Worm (Caenorhabditis elegans) whole organism, young adult: ENCODE data around the gene tth-1.
"Not testable (repeated sequence)": the region's sequence is repeated elsewhere in the genome, so short reads cannot be mapped to it uniquely, and the experiment has no call there.

Source experiments
- F33H1.4 ChIP-seq: fragments of 200-800 bp; sonication (Bioruptor generic); IDR thresholded peaks from 2 replicates; pipeline ENCODE4 v1.3.6; 2022; ENCODE audit warnings: missing genetic modification reagents, missing genetic modification characterization, missing compliant biosample characterization
- F55B11.4 ChIP-seq: sonication (generic microtip); optimal IDR thresholded peaks from 2 replicates; lab custom pipeline; 2016; ENCODE audit warnings: missing compliant biosample characterization, missing genetic modification characterization, borderline replicate concordance; ENCODE audit not compliant: insufficient read depth
- F57C9.4 ChIP-seq: sonication (generic microtip); optimal IDR thresholded peaks from 2 replicates; lab custom pipeline; 2017; ENCODE audit warnings: mild to moderate bottlenecking, missing genetic modification characterization, missing compliant biosample characterization
- T26A5.8 ChIP-seq: sonication (generic microtip); optimal IDR thresholded peaks from 2 replicates; lab custom pipeline; 2016; ENCODE audit warnings: missing genetic modification characterization, missing compliant biosample characterization
- Y53F4B.3 ChIP-seq: fragments of 200-800 bp; sonication (Bioruptor generic); IDR thresholded peaks from 2 replicates; pipeline ENCODE4 v1.3.6; 2022; ENCODE audit warnings: missing genetic modification reagents, missing genetic modification characterization, missing compliant biosample characterization
- Y67H2A.10 ChIP-seq: fragments of 200-800 bp; sonication (Bioruptor generic); conservative IDR thresholded peaks from 2 replicates; pipeline ENCODE4 v1.3.6; 2022; ENCODE audit warnings: missing genetic modification reagents, missing genetic modification characterization, missing compliant biosample characterization
- Y79H2A.3 ChIP-seq: fragments of 200-800 bp; sonication (Bioruptor generic); conservative IDR thresholded peaks from 2 replicates; pipeline ENCODE4 v1.3.6; 2022; ENCODE audit warnings: missing genetic modification reagents, missing genetic modification characterization, missing compliant biosample characterization
- ZK185.1 ChIP-seq: sonication (generic microtip); optimal IDR thresholded peaks from 2 replicates; lab custom pipeline; 2016; ENCODE audit warnings: mild to moderate bottlenecking, missing genetic modification characterization, missing compliant biosample characterization; ENCODE audit not compliant: poor library complexity, severe bottlenecking
- ama-1 ChIP-seq, 3 experiments: fragments of 150-350 bp in 1 of 3; sonication (generic microtip) in 2 of 3; optimal IDR thresholded peaks; 2 replicates each; lab custom pipeline; 2014 to 2018; ENCODE audit warnings: missing biosample characterization in 2 of 3, missing genetic modification characterization in 2 of 3, missing genetic modification reagents in 2 of 3
- atf-7 ChIP-seq: sonication (generic microtip); optimal IDR thresholded peaks from 2 replicates; lab custom pipeline; 2017; ENCODE audit warnings: mild to moderate bottlenecking, missing genetic modification characterization, missing compliant biosample characterization
- athp-1 ChIP-seq: sonication (generic microtip); optimal IDR thresholded peaks from 2 replicates; lab custom pipeline; 2017; ENCODE audit warnings: mild to moderate bottlenecking, missing genetic modification characterization, missing compliant biosample characterization
- attf-3 ChIP-seq: fragments of 200-800 bp; sonication (Bioruptor generic); conservative IDR thresholded peaks from 2 replicates; pipeline ENCODE4 v1.3.6; 2022; ENCODE audit warnings: missing genetic modification reagents, missing genetic modification characterization, missing compliant biosample characterization
- attf-6 ChIP-seq: fragments of 200-800 bp; sonication (Bioruptor generic); IDR thresholded peaks from 2 replicates; pipeline ENCODE4 v1.3.6; 2022; ENCODE audit warnings: missing genetic modification reagents, missing genetic modification characterization, missing compliant biosample characterization
- ceh-27 ChIP-seq: fragments of 200-800 bp; sonication (Bioruptor generic); optimal IDR thresholded peaks from 2 replicates; lab custom pipeline; 2018; ENCODE audit warnings: mild to moderate bottlenecking, missing genetic modification characterization, moderate library complexity, missing compliant biosample characterization
- dpff-1 ChIP-seq: sonication (generic microtip); optimal IDR thresholded peaks from 2 replicates; lab custom pipeline; 2017; ENCODE audit warnings: mild to moderate bottlenecking, missing genetic modification characterization, missing compliant biosample characterization
- efl-1 ChIP-seq: fragments of 150-350 bp; optimal IDR thresholded peaks from 2 replicates; lab custom pipeline; 2014; ENCODE audit warnings: missing biosample characterization, missing genetic modification reagents, missing genetic modification characterization
- egl-18 ChIP-seq: fragments of 200-800 bp; sonication (Bioruptor generic); IDR thresholded peaks from 2 replicates; pipeline ENCODE4 v1.3.6; 2022; ENCODE audit warnings: missing genetic modification reagents, missing genetic modification characterization, missing compliant biosample characterization
- ekl-4 ChIP-seq: fragments of 200-800 bp; sonication (Bioruptor generic); IDR thresholded peaks from 2 replicates; pipeline ENCODE4 v1.3.6; 2022; ENCODE audit warnings: missing genetic modification reagents, missing genetic modification characterization, missing compliant biosample characterization
- fkh-3 ChIP-seq: sonication (generic microtip); optimal IDR thresholded peaks from 2 replicates; lab custom pipeline; 2016; ENCODE audit warnings: mild to moderate bottlenecking, missing genetic modification characterization, missing compliant biosample characterization
- hmg-20 ChIP-seq: fragments of 200-800 bp; sonication (Bioruptor generic); IDR thresholded peaks from 2 replicates; pipeline ENCODE4 v1.3.6; 2022; ENCODE audit warnings: missing genetic modification reagents, missing genetic modification characterization, missing compliant biosample characterization
- hrde-1 ChIP-seq: sonication (generic microtip); optimal IDR thresholded peaks from 2 replicates; lab custom pipeline; 2016; ENCODE audit warnings: missing genetic modification characterization, mild to moderate bottlenecking, missing compliant biosample characterization, moderate library complexity, missing genotype, missing genetic modification reagents, borderline replicate concordance
- lin-35 ChIP-seq, 3 experiments: fragments of 150-350 bp in 2 of 3; sonication (generic microtip) in 1 of 3; optimal IDR thresholded peaks; 2 replicates each; lab custom pipeline; 2014 to 2018; ENCODE audit warnings: missing biosample characterization in 3 of 3, missing genetic modification characterization in 3 of 3, missing genetic modification reagents in 3 of 3
- lir-1 ChIP-seq: fragments of 200-800 bp; sonication (Bioruptor generic); conservative IDR thresholded peaks from 2 replicates; pipeline ENCODE4 v1.3.6; 2022; ENCODE audit warnings: missing genetic modification reagents, missing genetic modification characterization, missing compliant biosample characterization
- madf-3 ChIP-seq: fragments of 200-800 bp; sonication (Bioruptor generic); IDR thresholded peaks from 2 replicates; pipeline ENCODE4 v1.3.6; 2022; ENCODE audit warnings: missing genetic modification reagents, missing genetic modification characterization, missing compliant biosample characterization
- mel-28 ChIP-seq: sonication (generic microtip); optimal IDR thresholded peaks from 2 replicates; lab custom pipeline; 2016; ENCODE audit warnings: borderline replicate concordance, mild to moderate bottlenecking, missing genetic modification characterization, missing compliant biosample characterization
- nfya-1 ChIP-seq: sonication (generic microtip); optimal IDR thresholded peaks from 2 replicates; lab custom pipeline; 2017; ENCODE audit warnings: antibody characterized with exemption, missing compliant biosample characterization, missing genetic modification characterization, borderline replicate concordance; ENCODE audit not compliant: insufficient read depth
- nfyb-1 ChIP-seq: fragments of 200-800 bp; sonication (Bioruptor generic); IDR thresholded peaks from 2 replicates; pipeline ENCODE4 v1.3.6; 2022; ENCODE audit warnings: missing genetic modification reagents, missing genetic modification characterization, missing compliant biosample characterization
- nhr-80 ChIP-seq: sonication (generic microtip); optimal IDR thresholded peaks from 2 replicates; lab custom pipeline; 2016; ENCODE audit warnings: missing genetic modification characterization, missing compliant biosample characterization
- pha-4 ChIP-seq: fragments of 150-350 bp; sonication (generic microtip); optimal IDR thresholded peaks from 2 replicates; lab custom pipeline; 2014; ENCODE audit warnings: missing biosample characterization, missing genetic modification reagents, missing genetic modification characterization
- rcor-1 ChIP-seq: fragments of 200-800 bp; sonication (Bioruptor generic); IDR thresholded peaks from 2 replicates; pipeline ENCODE4 v1.3.6; 2022; ENCODE audit warnings: missing genetic modification reagents, missing genetic modification characterization, missing compliant biosample characterization
- sea-2 ChIP-seq: fragments of 200-800 bp; sonication (Bioruptor generic); IDR thresholded peaks from 2 replicates; pipeline ENCODE4 v1.3.6; 2022; ENCODE audit warnings: missing genetic modification characterization, missing compliant biosample characterization
- snpc-3.4 ChIP-seq: sonication (generic microtip); optimal IDR thresholded peaks from 2 replicates; lab custom pipeline; 2017; ENCODE audit warnings: missing genetic modification characterization, mild to moderate bottlenecking, missing compliant biosample characterization, antibody characterized with exemption, moderate library complexity, missing genotype, missing genetic modification reagents
- snpc-4 ChIP-seq, 5 experiments: fragments of 150-350 bp in 1 of 5; sonication (generic microtip) in 4 of 5; optimal IDR thresholded peaks; 2 replicates each; lab custom pipeline; 2014 to 2018; ENCODE audit warnings: missing genetic modification characterization in 5 of 5, missing biosample characterization in 3 of 5, antibody characterized with exemption in 2 of 5, mild to moderate bottlenecking in 2 of 5, missing compliant biosample characterization in 2 of 5, missing genotype in 2 of 5, moderate library complexity in 2 of 5, missing genetic modification reagents in 1 of 5
- sptf-2 ChIP-seq: fragments of 200-800 bp; sonication (Bioruptor generic); optimal IDR thresholded peaks from 2 replicates; lab custom pipeline; 2018; ENCODE audit warnings: mild to moderate bottlenecking, missing genetic modification characterization, missing compliant biosample characterization
- tbp1 ChIP-seq: fragments of 200-800 bp; sonication (Bioruptor generic); optimal IDR thresholded peaks from 2 replicates; lab custom pipeline; 2018; ENCODE audit warnings: mild to moderate bottlenecking, missing genetic modification characterization, missing compliant biosample characterization
- ztf-18 ChIP-seq: sonication (generic microtip); optimal IDR thresholded peaks from 2 replicates; lab custom pipeline; 2016; ENCODE audit warnings: missing genotype, mild to moderate bottlenecking, missing genetic modification characterization, missing compliant biosample characterization
- ztf-3 ChIP-seq: fragments of 200-800 bp; sonication (Bioruptor generic); optimal IDR thresholded peaks from 2 replicates; lab custom pipeline; 2018; ENCODE audit warnings: mild to moderate bottlenecking, missing genetic modification characterization, missing compliant biosample characterization
- ztf-6 ChIP-seq: fragments of 200-800 bp; sonication (Bioruptor generic); IDR thresholded peaks from 2 replicates; pipeline ENCODE4 v1.3.6; 2022; ENCODE audit warnings: missing genetic modification reagents, missing genetic modification characterization, missing compliant biosample characterization

tth-1 gene

DNA sequence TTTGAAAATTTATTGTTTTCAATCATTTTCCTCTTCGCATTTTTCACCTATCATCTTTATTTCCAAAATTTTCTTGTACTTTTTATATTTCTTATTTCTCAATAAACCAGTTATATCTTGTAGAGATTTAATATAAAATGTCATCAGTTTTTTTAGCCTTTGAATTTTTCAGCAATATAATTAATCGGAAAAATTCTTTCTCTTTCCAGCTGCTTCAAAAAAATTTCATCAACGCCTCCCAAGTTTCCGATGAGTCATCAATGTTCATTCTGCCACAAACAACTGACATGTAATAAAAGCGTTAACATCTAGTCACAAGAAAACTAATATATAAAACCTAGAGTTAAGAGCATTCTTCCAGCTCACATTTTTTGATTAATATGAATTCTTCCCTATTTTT lies 10.4 kb downstream of the tth-1 start, which contains the start of gene F08F1.4:
TSS of gene F08F1.4 (plus strand) at position 301 of the 400 bp plus-strand sequence.
- TF ChIP-seq atf-7 (no peak), athp-1 (tag; lab: Kevin White, UChicago) (no peak)

DNA sequence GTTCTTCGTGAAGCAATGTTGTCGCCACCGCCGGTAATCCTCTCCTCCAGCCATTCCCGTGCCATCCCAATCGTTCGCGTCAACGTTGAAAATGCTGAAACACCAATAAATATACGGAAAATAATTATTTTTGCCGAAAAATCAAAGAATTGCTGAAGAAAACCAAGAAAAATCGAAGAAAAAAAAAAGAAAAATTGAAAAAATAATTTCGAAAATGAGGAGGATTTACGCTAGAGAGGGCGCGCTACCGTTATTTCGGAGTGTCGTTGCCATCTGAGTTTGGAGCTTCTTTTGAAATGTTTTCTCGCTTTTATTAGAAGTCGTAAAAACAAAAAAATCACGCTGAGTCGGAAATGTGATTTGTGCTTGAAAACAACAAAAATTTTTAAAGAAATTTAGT lies 12.8 kb downstream of the tth-1 start, which contains the start of gene F08F1.9:
TSS of gene F08F1.9 (minus strand) at position 101 of the 400 bp plus-strand sequence.
- not testable (repeated sequence) for TF ChIP-seq madf-3; mel-28 (tag; lab: Kevin White, UChicago); ztf-3 (GFP tag; lab: Kevin White, UChicago)

DNA sequence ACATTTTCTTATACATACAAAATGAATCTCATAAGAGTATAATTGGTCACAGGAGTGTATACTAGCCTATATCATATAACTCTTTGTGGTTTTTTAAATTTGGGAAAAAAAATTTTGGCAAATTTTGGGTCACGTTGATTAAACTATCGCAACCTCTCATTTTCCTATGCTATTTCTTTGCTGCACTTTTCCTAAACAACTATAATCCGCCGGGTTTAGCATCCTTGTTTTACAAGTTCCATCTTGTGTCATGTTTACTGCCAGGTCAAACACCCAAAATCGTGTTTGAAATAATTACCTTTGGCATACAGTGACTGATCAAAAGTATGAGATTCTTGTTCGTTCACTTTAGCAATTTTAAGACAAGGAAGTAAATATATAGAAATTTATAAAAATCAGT lies 15.3 kb downstream of the tth-1 start, which contains the start of gene sulp-3:
TSS of gene sulp-3 (minus strand) at position 101 of the 400 bp plus-strand sequence.
- TF ChIP-seq lir-1 (no peak), nhr-80 (no peak), pha-4 (no peak), attf-6 (no peak), hrde-1 (tag; lab: Kevin White, UChicago) (no peak), ztf-18 (tag; lab: Kevin White, UChicago) (no peak), ekl-4 (no peak), lin-35 (GFP tag; optimal IDR thresholded peaks at IDR 0.05; lab: Kevin White, UChicago) (no peak), Y53F4B.3 (no peak), nfya-1 (tag; lab: Kevin White, UChicago) (no peak), F55B11.4 (tag; lab: Kevin White, UChicago) (no peak), F57C9.4 (tag; lab: Kevin White, UChicago) (no peak), ceh-27 (GFP tag; lab: Kevin White, UChicago) (no peak), egl-18 (GFP tag; lab: Robert Waterston, UW) (no peak), efl-1 (GFP tag; lab: Kevin White, UChicago) (no peak), snpc-3.4 (tag; lab: Kevin White, UChicago) (no peak), madf-3 (no peak), sptf-2 (GFP tag; lab: Kevin White, UChicago) (no peak)
- TF ChIP-seq, all 124 proteins: peak for 0

- TF ChIP-seq ztf-6 (GFP tag; lab: Robert Waterston, UW) (no peak), T26A5.8 (tag; lab: Kevin White, UChicago) (no peak), snpc-4 (GFP tag; optimal IDR thresholded peaks at IDR 0.05; lab: Kevin White, UChicago) (no peak), snpc-4 (tag; optimal IDR thresholded peaks at IDR 0.05; lab: Kevin White, UChicago) (no peak), hmg-20 (GFP tag; lab: Robert Waterston, UW) (no peak), sea-2 (GFP tag; lab: Robert Waterston, UW) (no peak), Y67H2A.10 (GFP tag; lab: Robert Waterston, UW) (no peak), F57C9.4 (tag; lab: Kevin White, UChicago) (no peak), Y79H2A.3 (no peak), F33H1.4 (GFP tag; lab: Robert Waterston, UW) (no peak), dpff-1 (no peak), fkh-3 (no peak), ama-1 (optimal IDR thresholded peaks at IDR 0.05; lab: Kevin White, UChicago) (no peak), ama-1 (GFP tag; optimal IDR thresholded peaks at IDR 0.05; lab: Kevin White, UChicago) (no peak), efl-1 (GFP tag; lab: Kevin White, UChicago) (no peak), ZK185.1 (tag; lab: Kevin White, UChicago) (no peak), tbp1 (GFP tag; lab: Kevin White, UChicago) (no peak), snpc-3.4 (tag; lab: Kevin White, UChicago) (no peak), nfyb-1 (GFP tag; lab: Robert Waterston, UW) (no peak), attf-3 (GFP tag; lab: Robert Waterston, UW) (no peak), rcor-1 (GFP tag; lab: Robert Waterston, UW) (no peak)
- TF ChIP-seq, all 124 proteins: peak for 0
Observed at ce11 chrX:8406815-8407214, 16.7 kb downstream of the tth-1 start.
